Worm (Caenorhabditis elegans) whole organism, mixed stage, embryonic: ENCODE data around the gene npr-27.

ENCODE experiments used
- blmp-1 ChIP-seq: fragments of 150-350 bp; optimal IDR thresholded peaks from 2 replicates; lab custom pipeline; 2014; ENCODE audit warnings: missing biosample characterization, missing genetic modification characterization
- lsy-2 ChIP-seq: fragments of 150-350 bp; optimal IDR thresholded peaks from 2 replicates; lab custom pipeline; 2014; ENCODE audit warnings: missing biosample characterization, missing genetic modification characterization
- nhr-237 ChIP-seq: fragments of 150-350 bp; optimal IDR thresholded peaks from 2 replicates; lab custom pipeline; 2014; ENCODE audit warnings: missing biosample characterization, missing genetic modification characterization
- sem-2 ChIP-seq: fragments of 200-800 bp; sonication (Bioruptor generic); optimal IDR thresholded peaks from 2 replicates; lab custom pipeline; 2018; ENCODE audit warnings: mild to moderate bottlenecking, missing genetic modification characterization, missing compliant biosample characterization

ce11 chrIV:7276661-7277060, 28.8 kb upstream of the npr-27 start, which contains the start of gene C06E4.2:
- TF ChIP-seq blmp-1 (tag; lab: Kevin White, UChicago) (no peak), nhr-237 (tag; lab: Kevin White, UChicago) (no peak), sem-2 (GFP tag; lab: Kevin White, UChicago) (no peak), lsy-2 (tag; lab: Kevin White, UChicago) (no peak)
